Worm (Caenorhabditis elegans): ENCODE data around the gene C43F9.4.

Gene C43F9.4

DNA sequence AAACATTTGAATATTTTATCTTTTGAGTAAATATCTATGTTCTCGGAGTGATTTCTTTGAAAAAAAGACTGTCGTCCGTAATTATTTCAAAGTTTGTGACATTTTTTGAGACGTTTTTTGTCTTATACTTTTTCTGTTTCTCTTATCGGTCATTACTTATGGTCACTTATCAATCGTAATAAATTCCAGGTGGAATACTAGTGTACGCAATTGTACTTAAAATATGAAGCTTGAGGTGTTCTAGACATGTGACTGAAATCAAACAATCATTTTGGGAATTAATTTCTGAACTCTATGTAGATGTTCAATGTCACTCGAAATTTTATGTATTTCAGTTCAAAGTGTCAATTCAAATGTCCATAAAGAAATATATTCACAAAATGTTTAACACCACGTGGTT, 46.7 kb downstream of the C43F9.4 start:
- TF ChIP-seq K09A11.1 (tag; optimal IDR thresholded peaks at IDR 0.05; ENCODE audit: insufficient read depth) (no peak), ceh-45 (GFP tag; IDR thresholded peaks at IDR 0.05) (no peak), lin-11 (tag; optimal IDR thresholded peaks at IDR 0.05) (no peak), fax-1 (tag; optimal IDR thresholded peaks at IDR 0.05) (no peak), hlh-30 (tag; optimal IDR thresholded peaks at IDR 0.05; ENCODE audit: insufficient read depth) (no peak)

DNA sequence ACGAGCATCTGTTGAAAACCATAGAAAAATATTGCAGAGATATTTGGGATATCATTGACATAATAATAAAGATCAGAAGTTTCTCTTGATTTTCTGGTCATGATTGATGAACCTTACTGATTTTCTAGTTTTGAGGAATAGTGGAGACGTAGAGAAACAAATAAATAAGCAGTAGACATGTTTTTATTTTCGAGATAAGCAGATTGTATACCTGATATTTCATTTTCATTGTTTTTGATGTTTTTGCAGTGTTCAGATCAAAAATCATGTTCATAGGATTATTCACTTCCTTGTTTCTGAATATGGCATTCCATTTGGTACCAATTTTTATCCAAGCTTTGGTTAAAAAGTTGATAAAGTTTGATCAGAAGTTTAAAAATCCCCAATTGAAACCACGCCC, 50.4 kb downstream of the C43F9.4 start, which contains the start of gene T07G12.4:
Gene T07G12.4 (minus strand): TSS at position 101 of the 400 bp plus-strand sequence.
- TF ChIP-seq C08G9.2 (tag; optimal IDR thresholded peaks at IDR 0.05) (no peak), elt-4 (tag; optimal IDR thresholded peaks at IDR 0.05) (no peak), pros-1 (tag; optimal IDR thresholded peaks at IDR 0.05) (no peak), npax-4 (tag; optimal IDR thresholded peaks at IDR 0.05) (no peak), madf-2 (tag; optimal IDR thresholded peaks at IDR 0.05) (no peak), ceh-9 (tag; optimal IDR thresholded peaks at IDR 0.05) (no peak), dmd-4 (tag; optimal IDR thresholded peaks at IDR 0.05; ENCODE audit: borderline replicate concordance) (no peak), nhr-11 (tag; optimal IDR thresholded peaks at IDR 0.05) (no peak), ets-4 (tag; optimal IDR thresholded peaks at IDR 0.05) (no peak), dve-1 (tag; optimal IDR thresholded peaks at IDR 0.05) (no peak), unc-86 (tag; optimal IDR thresholded peaks at IDR 0.05) (no peak), pag-3 (tag; optimal IDR thresholded peaks at IDR 0.05; ENCODE audit: borderline replicate concordance) (no peak), ceh-48 (tag; optimal IDR thresholded peaks at IDR 0.05) (no peak), fkh-10 (GFP tag; optimal IDR thresholded peaks at IDR 0.05) (no peak), unc-42 (tag; optimal IDR thresholded peaks at IDR 0.05) (no peak)

Measured in whole organism, late embryonic.